Fruit fly (Drosophila melanogaster) whole organism, wandering third instar larva: ENCODE measurements around the gene CG31817.

Experiments used
- Abd-B ChIP-seq: fragments of >200 bp; optimal IDR thresholded peaks from 2 replicates; lab custom pipeline; 2017; ENCODE audit warnings: missing biosample characterization, missing genetic modification characterization
- CG32264 ChIP-seq: fragments of 200-800 bp; sonication (Bioruptor generic); optimal IDR thresholded peaks from 2 replicates; lab custom pipeline; 2016; ENCODE audit warnings: missing biosample characterization, missing genetic modification characterization
- CG9705 ChIP-seq: fragments of 200-800 bp; sonication (Bioruptor generic); optimal IDR thresholded peaks from 2 replicates; lab custom pipeline; 2018; ENCODE audit warnings: missing biosample characterization, mild to moderate bottlenecking, missing genetic modification characterization
- CrebA ChIP-seq: fragments of 200-800 bp; sonication (Bioruptor generic); optimal IDR thresholded peaks from 2 replicates; lab custom pipeline; 2016; ENCODE audit warnings: missing biosample characterization, mild to moderate bottlenecking, missing genetic modification characterization, borderline replicate concordance
- Dfd ChIP-seq: fragments of >200 bp; optimal IDR thresholded peaks from 2 replicates; lab custom pipeline; 2017; ENCODE audit warnings: missing biosample characterization, missing genetic modification characterization
- Dif ChIP-seq: fragments of 200-275, 200-300 bp; sonication (Bioruptor generic); optimal IDR thresholded peaks from 2 replicates; lab custom pipeline; 2018; ENCODE audit warnings: missing biosample characterization, missing genetic modification characterization; ENCODE audit not compliant: partially characterized antibody
- GATAd ChIP-seq: sonication (Bioruptor generic); optimal IDR thresholded peaks from 2 replicates; lab custom pipeline; 2016; ENCODE audit warnings: missing biosample characterization, missing genetic modification characterization
- HLH106 ChIP-seq: fragments of 200-800 bp; optimal IDR thresholded peaks from 3 replicates; lab custom pipeline; 2019; ENCODE audit warnings: missing biosample characterization, mild to moderate bottlenecking, missing genetic modification characterization, moderate library complexity
- Hnf4 ChIP-seq: fragments of 200-800 bp; sonication (Bioruptor generic); optimal IDR thresholded peaks from 2 replicates; lab custom pipeline; 2016; ENCODE audit warnings: missing biosample characterization, mild to moderate bottlenecking, missing genetic modification characterization
- Hr78 ChIP-seq: fragments of >200 bp; optimal IDR thresholded peaks from 2 replicates; lab custom pipeline; 2017; ENCODE audit warnings: missing biosample characterization, missing genetic modification characterization
- Hr83 ChIP-seq: fragments of 200-300 bp; sonication (Bioruptor generic); optimal IDR thresholded peaks from 2 replicates; lab custom pipeline; 2016; ENCODE audit warnings: missing biosample characterization, mild to moderate bottlenecking, missing genetic modification characterization, moderate library complexity; ENCODE audit not compliant: poor library complexity, severe bottlenecking
- Jra ChIP-seq: sonication (Bioruptor generic); optimal IDR thresholded peaks from 2 replicates; lab custom pipeline; 2016; ENCODE audit warnings: missing biosample characterization, missing genetic modification characterization
- Mio ChIP-seq: sonication (Bioruptor generic); optimal IDR thresholded peaks from 2 replicates; lab custom pipeline; 2016; ENCODE audit warnings: missing biosample characterization, missing genetic modification characterization
- Myc ChIP-seq: fragments of >200 bp; optimal IDR thresholded peaks from 2 replicates; lab custom pipeline; 2017
- N ChIP-seq: fragments of >200 bp; optimal IDR thresholded peaks from 2 replicates; lab custom pipeline; 2018; ENCODE audit warnings: missing biosample characterization, missing external identifiers, missing genetic modification characterization
- OdsH ChIP-seq: fragments of 200-800 bp; sonication (Bioruptor generic); optimal IDR thresholded peaks from 2 replicates; lab custom pipeline; 2016; ENCODE audit warnings: missing biosample characterization, mild to moderate bottlenecking, missing genetic modification characterization
- Rel ChIP-seq, 2 experiments: fragments of 200-800 bp; sonication (Bioruptor generic) in 1 of 2; optimal IDR thresholded peaks; 2 replicates in 1 of 2; 3 replicates in 1 of 2; lab custom pipeline; 2016 to 2019; ENCODE audit warnings: mild to moderate bottlenecking in 2 of 2, missing biosample characterization in 2 of 2, missing genetic modification characterization in 2 of 2, moderate library complexity in 1 of 2
- Sp1 ChIP-seq: fragments of 200-800 bp; sonication (Bioruptor generic); optimal IDR thresholded peaks from 3 replicates; lab custom pipeline; 2019; ENCODE audit warnings: missing biosample characterization, mild to moderate bottlenecking, missing genetic modification characterization, moderate library complexity
- Vsx2 ChIP-seq: fragments of 200-300, 225-300 bp; sonication (Bioruptor generic); optimal IDR thresholded peaks from 2 replicates; lab custom pipeline; 2018; ENCODE audit warnings: missing biosample characterization, missing genetic modification characterization; ENCODE audit not compliant: partially characterized antibody
- br ChIP-seq: fragments of 200-800 bp; sonication (Bioruptor generic); optimal IDR thresholded peaks from 2 replicates; lab custom pipeline; 2016; ENCODE audit warnings: missing biosample characterization, missing genetic modification characterization
- brk ChIP-seq: fragments of 200-800 bp; sonication (Bioruptor generic); optimal IDR thresholded peaks from 2 replicates; lab custom pipeline; 2016; ENCODE audit warnings: missing biosample characterization, mild to moderate bottlenecking, missing genetic modification characterization
- dl ChIP-seq, 2 experiments: fragments of 175-275, 200-275 bp in 1 of 2; fragments of 200-275 bp in 1 of 2; sonication (Bioruptor generic); optimal IDR thresholded peaks; lab custom pipeline; 2018; ENCODE audit warnings: mild to moderate bottlenecking in 2 of 2, missing biosample characterization in 2 of 2, missing genetic modification characterization in 2 of 2, moderate library complexity in 2 of 2; ENCODE audit not compliant: partially characterized antibody in 2 of 2, insufficient read depth in 1 of 2
- dmrt93B ChIP-seq: fragments of 200-800 bp; sonication (Bioruptor generic); optimal IDR thresholded peaks from 2 replicates; lab custom pipeline; 2018; ENCODE audit warnings: missing biosample characterization, mild to moderate bottlenecking, missing genetic modification characterization
- dsf ChIP-seq: sonication (Bioruptor generic); optimal IDR thresholded peaks from 2 replicates; lab custom pipeline; 2016; ENCODE audit warnings: missing biosample characterization, missing genetic modification characterization, borderline replicate concordance
- ey ChIP-seq: fragments of 200-800 bp; sonication (Bioruptor generic); optimal IDR thresholded peaks from 2 replicates; lab custom pipeline; 2016; ENCODE audit warnings: missing biosample characterization, missing genetic modification characterization
- foxo ChIP-seq, 2 experiments: fragments of 200-800 bp; sonication (Bioruptor generic); optimal IDR thresholded peaks; 2 replicates in 1 of 2; 3 replicates in 1 of 2; lab custom pipeline; 2016 to 2017; ENCODE audit warnings: missing biosample characterization in 2 of 2, missing genetic modification characterization in 2 of 2
- fru ChIP-seq: fragments of 200-800 bp; sonication (Bioruptor generic); optimal IDR thresholded peaks from 3 replicates; lab custom pipeline; 2016; ENCODE audit warnings: missing biosample characterization, mild to moderate bottlenecking, missing genetic modification characterization
- h ChIP-seq: fragments of 200-800 bp; sonication (Bioruptor generic); optimal IDR thresholded peaks from 3 replicates; lab custom pipeline; 2016; ENCODE audit warnings: missing biosample characterization, mild to moderate bottlenecking, missing genetic modification characterization
- jim ChIP-seq: fragments of 175-275, 200-325 bp; sonication (Bioruptor generic); optimal IDR thresholded peaks from 2 replicates; lab custom pipeline; 2016; ENCODE audit warnings: missing biosample characterization, mild to moderate bottlenecking, missing genetic modification characterization
- lola ChIP-seq: fragments of >200 bp; optimal IDR thresholded peaks from 2 replicates; lab custom pipeline; 2017; ENCODE audit warnings: missing biosample characterization, missing genetic modification characterization
- pan ChIP-seq: fragments of >200 bp; optimal IDR thresholded peaks from 2 replicates; lab custom pipeline; 2017
- psq ChIP-seq: fragments of 200-800 bp; sonication (Bioruptor generic); optimal IDR thresholded peaks from 3 replicates; lab custom pipeline; 2017; ENCODE audit warnings: missing biosample characterization, mild to moderate bottlenecking, missing genetic modification characterization, moderate library complexity
- rgr ChIP-seq: fragments of 200-800 bp; sonication (Bioruptor generic); optimal IDR thresholded peaks from 3 replicates; lab custom pipeline; 2016; ENCODE audit warnings: missing biosample characterization, mild to moderate bottlenecking, missing genetic modification characterization
- sage ChIP-seq: fragments of 200-800 bp; sonication (Bioruptor generic); optimal IDR thresholded peaks from 2 replicates; lab custom pipeline; 2016; ENCODE audit warnings: missing biosample characterization, mild to moderate bottlenecking, missing genetic modification characterization
- sv ChIP-seq: fragments of 200-800 bp; sonication (Bioruptor generic); optimal IDR thresholded peaks from 3 replicates; lab custom pipeline; 2016; ENCODE audit warnings: missing biosample characterization, missing genetic modification characterization
- tai ChIP-seq: sonication (Bioruptor generic); optimal IDR thresholded peaks from 2 replicates; lab custom pipeline; 2016; ENCODE audit warnings: missing biosample characterization, missing genetic modification characterization
- usp ChIP-seq: fragments of >200 bp; optimal IDR thresholded peaks from 2 replicates; lab custom pipeline; 2017; ENCODE audit warnings: missing biosample characterization, missing genetic modification characterization
- woc ChIP-seq: sonication (Bioruptor generic); optimal IDR thresholded peaks from 2 replicates; lab custom pipeline; 2016; ENCODE audit warnings: missing biosample characterization, mild to moderate bottlenecking, missing genetic modification characterization

The CG31817 gene

DNA sequence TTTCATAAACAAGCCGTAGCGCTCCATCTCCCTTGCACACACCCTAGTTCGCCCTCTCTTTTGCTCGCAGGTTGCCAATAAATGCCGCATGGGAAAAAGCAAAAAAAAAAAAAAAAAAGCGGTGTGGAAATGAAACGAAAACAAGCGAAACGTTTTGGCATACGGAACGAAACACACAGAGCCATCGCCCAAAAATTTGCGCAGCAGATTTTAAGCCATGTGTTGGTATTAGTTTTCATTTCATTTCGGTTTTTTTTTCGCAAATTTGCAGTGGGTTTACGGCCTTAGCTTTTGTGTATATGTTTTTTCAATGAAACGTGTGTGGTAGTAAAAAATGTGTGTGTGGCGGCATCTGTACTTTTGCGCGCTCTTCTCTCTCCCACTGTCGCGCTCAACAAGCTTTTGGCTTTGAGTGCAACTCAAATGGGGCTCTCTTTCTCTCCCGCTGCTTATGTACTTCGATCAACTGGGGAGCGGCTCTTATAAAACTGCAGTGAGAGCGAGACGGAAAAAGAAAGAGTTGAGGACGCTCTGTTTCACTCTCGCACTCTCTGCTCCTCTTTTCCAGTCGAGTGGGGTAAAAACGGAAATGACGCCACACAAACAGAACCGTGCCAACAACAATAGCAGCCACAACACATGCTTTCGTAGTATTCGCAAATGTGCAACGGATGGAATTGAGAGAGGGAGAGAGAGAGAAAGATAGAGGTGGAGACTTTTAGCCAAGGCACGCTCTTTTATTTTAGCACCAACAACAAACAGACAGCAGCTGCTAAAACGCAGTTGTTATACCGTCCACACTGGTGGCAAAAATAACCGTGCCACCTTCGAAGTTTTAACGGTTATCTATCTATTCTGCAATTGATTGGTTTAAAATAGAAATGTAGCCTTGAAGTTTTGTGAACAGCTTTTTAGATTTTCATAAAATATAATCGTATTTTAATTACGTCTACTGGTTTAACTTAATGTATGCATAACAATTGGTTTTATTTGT, 53.1 kb downstream of the CG31817 start:
- TF ChIP-seq Hnf4 = peak; percentile 67
- TF ChIP-seq CrebA (GFP tag; lab: Kevin White, UChicago) = peak; percentile 82
- TF ChIP-seq dmrt93B (GFP tag; lab: Kevin White, UChicago) = peak; percentile 54
- TF ChIP-seq woc = peak; percentile 36
- peak; percentile 80 for TF ChIP-seq brk (GFP tag; lab: Kevin White, UChicago)
- peak; percentile 33 for TF ChIP-seq N (GFP tag; lab: Kevin White, UChicago)
- peak; percentile 84 for TF ChIP-seq Rel (GFP tag; optimal IDR thresholded peaks at IDR 0.05; lab: Kevin White, UChicago)
- peak; percentile 70 for TF ChIP-seq Rel (tag; optimal IDR thresholded peaks at IDR 0.05; lab: Kevin White, UChicago)
- TF ChIP-seq Mio (GFP tag; lab: Kevin White, UChicago) = no peak
- TF ChIP-seq dsf (GFP tag; lab: Kevin White, UChicago) = no peak
- TF ChIP-seq tai = no peak
- peak; percentile 57 for TF ChIP-seq CG9705 (GFP tag; lab: Kevin White, UChicago)
- TF ChIP-seq Jra = no peak
- TF ChIP-seq Sp1 (GFP tag; lab: Kevin White, UChicago) = peak; percentile 64
- TF ChIP-seq Myc (lab: Kevin White, UChicago) = peak; percentile 32
- TF ChIP-seq psq (GFP tag; lab: Kevin White, UChicago) = peak; percentile 67
- no peak for TF ChIP-seq Dfd (GFP tag; lab: Kevin White, UChicago)
- peak; percentile 62 for TF ChIP-seq HLH106 (tag; lab: Kevin White, UChicago)
- TF ChIP-seq sv (GFP tag; lab: Kevin White, UChicago) = no peak
- peak; percentile 75 for TF ChIP-seq sage (GFP tag; lab: Kevin White, UChicago)
- TF ChIP-seq br (GFP tag; lab: Kevin White, UChicago) = peak; percentile 69
- peak; percentile 61 for TF ChIP-seq Hr83 (GFP tag; lab: Kevin White, UChicago)
- peak; percentile 55 for TF ChIP-seq Abd-B (GFP tag; lab: Kevin White, UChicago)
- TF ChIP-seq pan (lab: Kevin White, UChicago) = no peak
- peak; percentile 75 for TF ChIP-seq h (GFP tag; lab: Kevin White, UChicago)
- no peak for TF ChIP-seq lola (GFP tag; lab: Kevin White, UChicago)
- TF ChIP-seq ey (GFP tag; lab: Kevin White, UChicago) = peak; percentile 68
- peak; percentile 50 for TF ChIP-seq fru (GFP tag; lab: Kevin White, UChicago)
- TF ChIP-seq OdsH (GFP tag; lab: Kevin White, UChicago) = peak; percentile 54
- TF ChIP-seq CG32264 (GFP tag; lab: Kevin White, UChicago) = no peak
- TF ChIP-seq Vsx2 = peak; percentile 56
- TF ChIP-seq dl (GFP tag; optimal IDR thresholded peaks at IDR 0.05; lab: Kevin White, UChicago; ENCODE audit: insufficient read depth in 1 of 2, partially characterized antibody in 2 of 2) = peak; percentile 54 to 57
- peak; percentile 90 for TF ChIP-seq Dif
- TF ChIP-seq Hr78 (GFP tag; lab: Kevin White, UChicago) = no peak
- TF ChIP-seq GATAd = no peak
- peak; percentile 49 to 63 for TF ChIP-seq foxo (GFP tag; optimal IDR thresholded peaks at IDR 0.05; lab: Kevin White, UChicago)
- TF ChIP-seq usp (GFP tag; lab: Kevin White, UChicago) = no peak
- TF ChIP-seq rgr (GFP tag; lab: Kevin White, UChicago) = peak; percentile 69
- TF ChIP-seq jim (GFP tag; lab: Kevin White, UChicago) = peak; percentile 59

DNA sequence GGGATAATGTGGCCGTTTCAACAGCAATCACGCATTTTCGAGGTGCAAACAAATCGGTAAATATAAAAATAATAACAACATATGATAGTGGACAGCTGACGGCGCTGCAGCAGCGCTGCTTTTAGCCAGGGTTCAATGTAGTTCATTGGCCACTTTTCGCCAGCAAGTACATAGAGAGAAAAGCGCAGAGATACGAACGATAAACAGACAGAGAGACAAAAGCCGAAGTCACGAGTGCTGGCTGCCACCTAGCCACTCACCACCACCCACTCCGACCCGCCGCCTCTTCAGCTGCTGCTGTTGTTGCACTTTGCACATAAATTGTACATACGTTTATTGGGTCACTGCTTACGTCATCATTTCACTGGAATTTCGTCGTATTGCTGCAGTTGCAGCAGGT, 54.8 kb downstream of the CG31817 start:
- TF ChIP-seq fru (GFP tag; lab: Kevin White, UChicago) = no peak
- no peak for TF ChIP-seq OdsH (GFP tag; lab: Kevin White, UChicago)
- no peak for TF ChIP-seq dsf (GFP tag; lab: Kevin White, UChicago)
- no peak for TF ChIP-seq Sp1 (GFP tag; lab: Kevin White, UChicago)
- TF ChIP-seq CG9705 (GFP tag; lab: Kevin White, UChicago) = no peak
- no peak for TF ChIP-seq brk (GFP tag; lab: Kevin White, UChicago)
- TF ChIP-seq jim (GFP tag; lab: Kevin White, UChicago) = no peak
- no peak for TF ChIP-seq h (GFP tag; lab: Kevin White, UChicago)
- TF ChIP-seq woc = no peak
- no peak for TF ChIP-seq lola (GFP tag; lab: Kevin White, UChicago)
- no peak for TF ChIP-seq Abd-B (GFP tag; lab: Kevin White, UChicago)
- TF ChIP-seq, all 38 proteins: peak for 0
